Worm (Caenorhabditis elegans) whole organism, mixed stage, embryonic: ENCODE results near the gene orc-3.

ENCODE experiments used
- M03D4.4 ChIP-seq: sonication (generic microtip); optimal IDR thresholded peaks from 2 replicates; lab custom pipeline; 2017; ENCODE audit warnings: mild to moderate bottlenecking, missing genetic modification characterization, missing compliant biosample characterization
- bed-3 ChIP-seq: fragments of 200-800 bp; sonication (Bioruptor generic); optimal IDR thresholded peaks from 3 replicates; lab custom pipeline; 2018; ENCODE audit warnings: mild to moderate bottlenecking, missing genetic modification characterization, moderate library complexity, missing compliant biosample characterization
- blmp-1 ChIP-seq: fragments of 150-350 bp; optimal IDR thresholded peaks from 2 replicates; lab custom pipeline; 2014; ENCODE audit warnings: missing biosample characterization, missing genetic modification characterization
- ceh-39 ChIP-seq: fragments of 150-350 bp; optimal IDR thresholded peaks from 2 replicates; lab custom pipeline; 2014; ENCODE audit warnings: missing biosample characterization, missing genetic modification characterization
- ceh-43 ChIP-seq: fragments of 200-800 bp; sonication (Bioruptor generic); optimal IDR thresholded peaks from 2 replicates; lab custom pipeline; 2018; ENCODE audit warnings: mild to moderate bottlenecking, missing genetic modification characterization, moderate library complexity, missing compliant biosample characterization
- ceh-83 ChIP-seq: fragments of 200-800 bp; sonication (Bioruptor generic); optimal IDR thresholded peaks from 2 replicates; lab custom pipeline; 2018; ENCODE audit warnings: mild to moderate bottlenecking, missing genetic modification characterization, missing compliant biosample characterization
- ces-1 ChIP-seq: fragments of 150-350 bp; optimal IDR thresholded peaks from 2 replicates; lab custom pipeline; 2014; ENCODE audit warnings: missing biosample characterization, missing genetic modification reagents, missing genetic modification characterization
- cnd-1 ChIP-seq: fragments of 200-800 bp; sonication (Bioruptor generic); optimal IDR thresholded peaks from 2 replicates; lab custom pipeline; 2018; ENCODE audit warnings: mild to moderate bottlenecking, missing genetic modification characterization, missing compliant biosample characterization
- drap-1 ChIP-seq: fragments of 200-800 bp; sonication (Bioruptor generic); optimal IDR thresholded peaks from 3 replicates; lab custom pipeline; 2018; ENCODE audit warnings: mild to moderate bottlenecking, missing genetic modification characterization, missing compliant biosample characterization
- elt-1 ChIP-seq: sonication (generic microtip); optimal IDR thresholded peaks from 2 replicates; lab custom pipeline; 2017; ENCODE audit warnings: missing genetic modification characterization, mild to moderate bottlenecking, missing compliant biosample characterization, antibody characterized with exemption, moderate library complexity, borderline replicate concordance; ENCODE audit not compliant: insufficient read depth
- flh-1 ChIP-seq: fragments of 200-800 bp; sonication (Bioruptor generic); optimal IDR thresholded peaks from 2 replicates; lab custom pipeline; 2018; ENCODE audit warnings: mild to moderate bottlenecking, missing genetic modification characterization, moderate library complexity, missing compliant biosample characterization
- ham-2 ChIP-seq: fragments of 200-800 bp; sonication (Bioruptor generic); optimal IDR thresholded peaks from 2 replicates; lab custom pipeline; 2018; ENCODE audit warnings: mild to moderate bottlenecking, missing genetic modification characterization, missing compliant biosample characterization
- hlh-1 ChIP-seq: fragments of 150-350 bp; optimal IDR thresholded peaks from 2 replicates; lab custom pipeline; 2014; ENCODE audit warnings: missing biosample characterization, missing genetic modification reagents, missing genetic modification characterization
- lin-13 ChIP-seq: fragments of 150-350 bp; optimal IDR thresholded peaks from 2 replicates; lab custom pipeline; 2014; ENCODE audit warnings: missing biosample characterization, missing genetic modification characterization
- mab-5 ChIP-seq: fragments of 150-350 bp; optimal IDR thresholded peaks from 2 replicates; lab custom pipeline; 2014; ENCODE audit warnings: missing biosample characterization, missing genetic modification characterization
- mep-1 ChIP-seq: fragments of 150-350 bp; optimal IDR thresholded peaks from 2 replicates; lab custom pipeline; 2017; ENCODE audit warnings: missing biosample characterization, missing genetic modification reagents, missing genetic modification characterization, inconsistent platforms
- mls-2 ChIP-seq: sonication (generic microtip); optimal IDR thresholded peaks from 2 replicates; lab custom pipeline; 2016; ENCODE audit warnings: mild to moderate bottlenecking, missing genetic modification characterization, moderate library complexity, missing compliant biosample characterization
- nhr-12 ChIP-seq: fragments of 150-350 bp; optimal IDR thresholded peaks from 2 replicates; lab custom pipeline; 2014; ENCODE audit warnings: missing biosample characterization, missing genetic modification characterization
- nhr-2 ChIP-seq: fragments of 150-350 bp; optimal IDR thresholded peaks from 2 replicates; lab custom pipeline; 2014; ENCODE audit warnings: missing biosample characterization, missing genetic modification characterization
- nhr-237 ChIP-seq: fragments of 150-350 bp; optimal IDR thresholded peaks from 2 replicates; lab custom pipeline; 2014; ENCODE audit warnings: missing biosample characterization, missing genetic modification characterization
- nhr-28 ChIP-seq: fragments of 150-350 bp; optimal IDR thresholded peaks from 2 replicates; lab custom pipeline; 2014; ENCODE audit warnings: missing biosample characterization, missing genetic modification characterization
- nhr-76 ChIP-seq: sonication (generic microtip); optimal IDR thresholded peaks from 2 replicates; lab custom pipeline; 2017; ENCODE audit warnings: missing biosample characterization, missing genetic modification characterization
- sem-2 ChIP-seq: fragments of 200-800 bp; sonication (Bioruptor generic); optimal IDR thresholded peaks from 2 replicates; lab custom pipeline; 2018; ENCODE audit warnings: mild to moderate bottlenecking, missing genetic modification characterization, missing compliant biosample characterization
- snpc-4 ChIP-seq: fragments of 150-350 bp; optimal IDR thresholded peaks from 2 replicates; lab custom pipeline; 2014; ENCODE audit warnings: missing biosample characterization, missing genetic modification characterization
- sptf-1 ChIP-seq: sonication (generic microtip); optimal IDR thresholded peaks from 2 replicates; lab custom pipeline; 2017; ENCODE audit warnings: mild to moderate bottlenecking, missing genetic modification characterization, moderate library complexity, missing compliant biosample characterization
- tbx-8 ChIP-seq: fragments of 200-800 bp; sonication (Bioruptor generic); optimal IDR thresholded peaks from 2 replicates; lab custom pipeline; 2018; ENCODE audit warnings: mild to moderate bottlenecking, missing genetic modification characterization, moderate library complexity, missing compliant biosample characterization
- unc-120 ChIP-seq: sonication (generic microtip); optimal IDR thresholded peaks from 2 replicates; lab custom pipeline; 2017; ENCODE audit warnings: missing genetic modification characterization, missing compliant biosample characterization; ENCODE audit not compliant: poor library complexity, severe bottlenecking
- unc-39 ChIP-seq: fragments of 150-350 bp; optimal IDR thresholded peaks from 2 replicates; lab custom pipeline; 2014; ENCODE audit warnings: missing biosample characterization, missing genetic modification characterization
- unc-62 ChIP-seq: fragments of 150-350 bp; optimal IDR thresholded peaks from 2 replicates; lab custom pipeline; 2014; ENCODE audit warnings: missing biosample characterization, missing genetic modification reagents, missing genetic modification characterization
- zip-8 ChIP-seq: fragments of 150-350 bp; optimal IDR thresholded peaks from 2 replicates; lab custom pipeline; 2014; ENCODE audit warnings: missing biosample characterization, missing genetic modification characterization
- ztf-11 ChIP-seq: fragments of 150-350 bp; optimal IDR thresholded peaks from 2 replicates; lab custom pipeline; 2014; ENCODE audit warnings: missing biosample characterization, missing genetic modification characterization

Gene orc-3

DNA sequence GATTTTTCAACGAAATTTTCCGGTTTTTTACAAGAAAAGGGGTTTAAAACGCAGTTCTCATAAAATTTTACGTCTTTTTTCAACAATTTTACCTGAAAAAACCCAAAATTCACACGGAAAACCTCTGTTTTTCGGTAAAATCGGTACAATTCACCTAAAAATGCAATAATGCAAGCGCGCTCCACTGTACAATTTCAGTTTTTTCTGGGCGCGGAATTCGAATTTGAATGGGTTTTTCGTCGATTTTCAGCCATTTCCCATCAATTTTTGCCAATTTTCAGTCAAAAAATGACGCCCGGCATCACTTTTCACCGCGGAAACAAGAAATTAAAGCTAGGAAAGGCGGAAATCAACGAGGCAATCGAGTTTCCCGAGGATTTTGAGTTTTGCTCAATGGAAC is at the start of gene orc-3:
Gene orc-3 (plus strand): TSS at position 282 of the 400 bp plus-strand sequence.
- TF ChIP-seq drap-1 (GFP tag; lab: Kevin White, UChicago), result no peak
- TF ChIP-seq ces-1, result peak; percentile 40
- TF ChIP-seq ceh-83 (GFP tag; lab: Kevin White, UChicago), result peak; percentile 56

DNA sequence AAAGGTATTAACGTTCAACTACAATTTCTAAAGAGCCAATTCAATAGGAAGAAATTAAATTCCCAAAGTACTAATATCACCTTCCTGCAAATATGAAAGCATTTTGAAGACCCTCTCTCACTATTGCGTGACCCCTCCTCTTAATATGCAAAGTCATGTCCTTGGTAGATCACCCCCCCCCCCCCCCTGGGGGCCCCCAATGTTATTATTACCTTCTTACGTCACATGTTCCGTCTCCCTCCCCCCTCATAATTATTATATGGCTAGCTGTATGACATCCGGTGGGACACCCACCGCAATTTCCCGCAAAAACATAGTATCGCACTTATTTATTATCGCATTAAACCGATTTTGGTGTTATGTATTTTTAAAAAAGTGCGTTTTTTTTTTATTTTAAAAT is 46.0 kb upstream of the orc-3 start:
- no peak for TF ChIP-seq nhr-237
- no peak for TF ChIP-seq ceh-43 (GFP tag; lab: Kevin White, UChicago)
- no peak for TF ChIP-seq unc-39 (tag; lab: Kevin White, UChicago)
- TF ChIP-seq blmp-1, result no peak
- TF ChIP-seq nhr-2 (tag; lab: Kevin White, UChicago), result peak; percentile 73
- TF ChIP-seq mep-1, result no peak
- TF ChIP-seq drap-1 (GFP tag; lab: Kevin White, UChicago), result no peak
- no peak for TF ChIP-seq tbx-8 (GFP tag; lab: Kevin White, UChicago)
- TF ChIP-seq sptf-1 (tag; lab: Kevin White, UChicago), result peak; percentile 50
- TF ChIP-seq elt-1 (tag; lab: Kevin White, UChicago), result no peak
- no peak for TF ChIP-seq M03D4.4
- peak; percentile 55 for TF ChIP-seq zip-8 (tag; lab: Kevin White, UChicago)
- TF ChIP-seq mls-2, result peak; percentile 30
- no peak for TF ChIP-seq unc-62 (GFP tag; lab: Kevin White, UChicago)
- TF ChIP-seq cnd-1 (tag; lab: Kevin White, UChicago), result no peak
- no peak for TF ChIP-seq nhr-76 (tag; lab: Kevin White, UChicago)

DNA sequence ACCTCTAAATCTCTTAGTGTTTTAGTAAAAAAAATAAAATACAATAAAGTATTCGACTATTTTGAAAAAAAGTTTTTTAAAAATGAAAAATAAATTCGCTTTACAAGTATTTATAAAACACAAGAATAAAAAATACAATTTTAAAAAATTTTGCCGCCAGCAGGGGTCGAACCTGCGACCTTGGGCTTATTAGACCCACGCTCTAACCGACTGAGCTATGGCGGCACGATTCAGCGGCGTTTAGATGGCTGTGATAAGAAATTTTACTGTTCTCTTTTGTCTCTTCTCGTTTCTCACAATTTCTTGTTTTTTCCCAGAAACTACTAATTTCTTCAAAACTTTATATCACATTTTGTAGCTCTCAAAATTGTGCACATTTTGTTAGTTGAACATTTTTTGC is 44.7 kb upstream of the orc-3 start:
- TF ChIP-seq flh-1 (GFP tag; lab: Kevin White, UChicago), result no peak
- no peak for TF ChIP-seq elt-1 (tag; lab: Kevin White, UChicago)
- no peak for TF ChIP-seq sptf-1 (tag; lab: Kevin White, UChicago)
- TF ChIP-seq ceh-39 (tag; lab: Kevin White, UChicago), result no peak
- TF ChIP-seq mep-1, result no peak
- TF ChIP-seq ham-2 (GFP tag; lab: Kevin White, UChicago), result no peak
- TF ChIP-seq zip-8 (tag; lab: Kevin White, UChicago), result no peak
- TF ChIP-seq unc-62 (GFP tag; lab: Kevin White, UChicago), result no peak
- TF ChIP-seq M03D4.4, result no peak
- no peak for TF ChIP-seq tbx-8 (GFP tag; lab: Kevin White, UChicago)
- TF ChIP-seq mab-5, result no peak
- TF ChIP-seq ces-1, result no peak
- no peak for TF ChIP-seq sem-2 (GFP tag; lab: Kevin White, UChicago)
- TF ChIP-seq blmp-1, result no peak
- no peak for TF ChIP-seq ceh-43 (GFP tag; lab: Kevin White, UChicago)
- no peak for TF ChIP-seq lin-13 (tag; lab: Kevin White, UChicago)
- no peak for TF ChIP-seq ztf-11
- no peak for TF ChIP-seq cnd-1 (tag; lab: Kevin White, UChicago)

DNA sequence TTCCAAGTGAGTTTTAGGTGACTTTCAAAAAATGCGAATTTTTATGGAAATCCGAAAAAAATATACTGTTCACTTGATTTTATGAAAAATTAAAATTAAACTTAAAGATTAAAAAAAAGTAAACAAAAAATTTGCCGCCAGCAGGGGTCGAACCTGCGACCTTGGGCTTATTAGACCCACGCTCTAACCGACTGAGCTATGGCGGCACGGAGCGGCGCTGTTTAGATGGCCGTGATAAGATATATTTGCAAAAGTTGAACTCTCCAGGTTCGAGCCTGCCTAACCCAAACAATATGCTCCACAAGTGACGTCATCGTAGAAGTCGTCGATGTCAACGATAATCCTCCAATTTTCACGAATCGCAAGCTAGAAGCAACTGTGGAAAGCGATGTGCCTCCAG is 43.3 kb upstream of the orc-3 start:
- TF ChIP-seq ceh-39 (tag; lab: Kevin White, UChicago), result no peak
- no peak for TF ChIP-seq unc-120
- no peak for TF ChIP-seq unc-62 (GFP tag; lab: Kevin White, UChicago)
- no peak for TF ChIP-seq sptf-1 (tag; lab: Kevin White, UChicago)

DNA sequence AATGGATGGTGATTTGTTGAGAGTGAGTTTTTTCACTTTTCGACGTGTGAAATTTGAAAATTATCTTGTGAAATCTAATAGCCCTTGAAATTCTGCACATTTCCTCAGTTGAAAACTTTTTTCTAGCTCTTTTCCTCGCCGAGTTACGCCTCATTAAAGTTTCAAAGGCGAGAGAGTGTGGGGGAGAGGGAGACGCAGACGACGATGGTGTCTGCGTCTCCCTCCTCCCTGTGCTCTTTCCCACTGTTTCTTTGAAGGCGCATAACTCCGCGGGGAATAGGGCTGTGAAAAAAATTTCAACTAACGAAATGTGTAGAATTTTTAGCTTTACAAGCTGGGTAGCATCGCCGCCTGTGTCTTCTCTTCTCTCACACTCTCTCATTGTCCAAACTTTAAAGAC is 41.5 kb upstream of the orc-3 start:
- TF ChIP-seq bed-3 (GFP tag; lab: Kevin White, UChicago) (no peak), nhr-2 (tag; lab: Kevin White, UChicago) (no peak), ceh-43 (GFP tag; lab: Kevin White, UChicago) (no peak), ceh-83 (GFP tag; lab: Kevin White, UChicago) (no peak), sptf-1 (tag; lab: Kevin White, UChicago) (no peak), hlh-1 (no peak), ham-2 (GFP tag; lab: Kevin White, UChicago) (no peak), nhr-12 (no peak), ztf-11 (no peak), blmp-1 (no peak), flh-1 (GFP tag; lab: Kevin White, UChicago) (no peak), snpc-4 (tag; lab: Kevin White, UChicago) (no peak), unc-62 (GFP tag; lab: Kevin White, UChicago) (no peak), nhr-28 (tag; lab: Kevin White, UChicago) (no peak), zip-8 (tag; lab: Kevin White, UChicago) (no peak), nhr-237 (no peak), M03D4.4 (no peak)
